Worm (Caenorhabditis elegans): ENCODE results near the gene F49C5.16.

The F49C5.16 gene

DNA sequence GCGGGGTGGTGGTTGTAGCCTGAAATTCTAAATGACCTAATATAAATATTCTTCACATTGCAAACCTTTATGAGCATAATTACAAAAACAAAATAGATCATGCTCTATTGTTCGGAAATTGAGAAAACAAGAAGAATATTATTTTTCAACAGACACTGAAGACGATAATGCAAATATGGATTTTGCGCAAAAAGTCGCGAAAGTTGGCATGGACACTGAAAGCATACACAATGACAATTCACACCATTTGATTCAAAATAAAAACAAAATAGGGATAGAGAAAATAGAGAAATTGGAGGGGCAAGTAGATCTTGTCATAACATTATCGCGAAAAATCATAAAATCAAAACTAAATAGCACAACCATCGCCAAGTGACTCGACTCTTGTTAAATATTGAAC is 25.1 kb downstream of the F49C5.16 start, which contains the start of gene Y38E10A.35:
Gene Y38E10A.35 (minus strand): TSS at position 101 of the 400 bp plus-strand sequence.
- TF ChIP-seq dox-1 (GFP tag; IDR thresholded peaks at IDR 0.05) (no peak), ztf-26 (tag; optimal IDR thresholded peaks at IDR 0.05) (no peak), Y53F4B.3 (GFP tag; IDR thresholded peaks at IDR 0.05) (no peak), F22D6.2 (tag; optimal IDR thresholded peaks at IDR 0.05) (no peak), ztf-28 (GFP tag; IDR thresholded peaks at IDR 0.05) (no peak), snpc-3.4 (tag; optimal IDR thresholded peaks at IDR 0.05) (no peak), lin-40 (tag; optimal IDR thresholded peaks at IDR 0.05) (no peak), lin-26 (GFP tag; IDR thresholded peaks at IDR 0.05) (no peak), snpc-1.3 (tag; optimal IDR thresholded peaks at IDR 0.05; ENCODE audit: insufficient read depth) (no peak), snpc-1.1 (tag; optimal IDR thresholded peaks at IDR 0.05; ENCODE audit: insufficient read depth) (no peak), hlh-12 (tag; optimal IDR thresholded peaks at IDR 0.05) (no peak), aptf-2 (GFP tag; conservative IDR thresholded peaks at IDR 0.05) (no peak), ekl-4 (GFP tag; IDR thresholded peaks at IDR 0.05) (no peak), zim-3 (tag; optimal IDR thresholded peaks at IDR 0.05) (no peak), efl-1 (GFP tag; optimal IDR thresholded peaks at IDR 0.05) (no peak), dpff-1 (tag; optimal IDR thresholded peaks at IDR 0.05) (no peak), nfyb-1 (GFP tag; IDR thresholded peaks at IDR 0.05) (no peak), F33H1.4 (GFP tag; IDR thresholded peaks at IDR 0.05) (no peak), F57C9.4 (tag; optimal IDR thresholded peaks at IDR 0.05) (no peak), athp-1 (tag; optimal IDR thresholded peaks at IDR 0.05) (no peak)

DNA sequence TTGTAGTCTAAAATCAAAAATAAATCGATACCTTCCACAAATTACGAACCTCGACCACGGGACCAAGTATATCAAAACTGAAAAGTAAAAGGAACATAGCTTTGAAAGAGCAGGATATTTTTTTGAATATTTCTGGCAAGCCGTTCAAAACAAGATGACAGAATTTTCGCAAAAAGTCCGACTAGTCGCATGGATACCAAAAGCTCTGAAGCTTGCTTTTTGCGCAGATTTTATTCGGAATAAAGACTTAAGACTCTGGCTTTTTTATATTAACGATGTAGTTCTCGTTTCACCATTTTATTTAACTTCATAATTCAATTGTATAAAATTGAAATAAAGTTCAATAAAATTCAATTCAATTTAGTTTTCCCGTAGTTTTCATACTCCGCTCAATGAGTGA is 25.9 kb downstream of the F49C5.16 start, which contains the start of gene Y38E10A.2:
Gene Y38E10A.2 (minus strand): TSS at position 101 of the 400 bp plus-strand sequence.
- TF ChIP-seq ztf-25 (GFP tag; IDR thresholded peaks at IDR 0.05) (no peak), F10E7.11 (tag; optimal IDR thresholded peaks at IDR 0.05) (no peak), F39B2.1 (GFP tag; IDR thresholded peaks at IDR 0.05) (no peak), ceh-58 (GFP tag; IDR thresholded peaks at IDR 0.05) (no peak), nhr-80 (tag; optimal IDR thresholded peaks at IDR 0.05) (no peak), hsf-1 (GFP tag; IDR thresholded peaks at IDR 0.05) (no peak), ets-4 (GFP tag; optimal IDR thresholded peaks at IDR 0.05) (no peak)

DNA sequence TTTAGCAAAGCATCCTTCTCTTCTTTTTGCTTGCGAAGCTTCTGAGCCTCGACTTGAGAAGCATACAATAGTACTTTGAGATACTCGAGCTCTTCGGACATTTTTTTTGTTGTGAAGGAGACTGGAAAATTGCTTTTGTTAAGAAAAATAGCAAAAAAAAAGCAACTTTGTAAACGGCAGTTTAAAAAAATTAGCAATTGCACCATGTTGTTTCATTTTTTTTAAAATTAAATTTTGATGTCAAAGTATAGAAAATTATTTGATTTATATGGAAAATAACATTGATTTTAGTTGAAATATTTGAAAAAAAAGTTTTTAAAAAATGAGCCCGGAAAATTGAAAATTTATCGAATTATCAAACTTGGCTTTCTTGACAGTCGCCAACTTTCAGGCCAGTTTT is 27.0 kb downstream of the F49C5.16 start, which contains the start of gene Y38E10A.3:
Gene Y38E10A.3 (minus strand): TSS at position 101 of the 400 bp plus-strand sequence.
- TF ChIP-seq F23B12.7 (tag; optimal IDR thresholded peaks at IDR 0.05; ENCODE audit: insufficient read depth) (no peak), F39B2.1 (GFP tag; IDR thresholded peaks at IDR 0.05) (no peak), athp-1 (tag; optimal IDR thresholded peaks at IDR 0.05) (no peak), lin-54 (GFP tag; optimal IDR thresholded peaks at IDR 0.05) (no peak), rpc-1 (optimal IDR thresholded peaks at IDR 0.05) (no peak), rpc-1 (tag; optimal IDR thresholded peaks at IDR 0.05) (no peak), cebp-2 (GFP tag; IDR thresholded peaks at IDR 0.05) (no peak), F22D6.2 (tag; optimal IDR thresholded peaks at IDR 0.05) (no peak), ceh-58 (GFP tag; IDR thresholded peaks at IDR 0.05) (no peak), pha-4 (tag; optimal IDR thresholded peaks at IDR 0.05) (no peak), ztf-22 (GFP tag; optimal IDR thresholded peaks at IDR 0.05) (no peak), efl-1 (GFP tag; optimal IDR thresholded peaks at IDR 0.05) (no peak), mcd-1 (GFP tag; IDR thresholded peaks at IDR 0.05) (no peak), gei-17 (GFP tag; optimal IDR thresholded peaks at IDR 0.05) (no peak), lin-26 (GFP tag; IDR thresholded peaks at IDR 0.05) (no peak), egl-44 (GFP tag; IDR thresholded peaks at IDR 0.05) (no peak), D2030.7 (GFP tag; IDR thresholded peaks at IDR 0.05) (no peak)

Data from whole organism, young adult.